Worm (Caenorhabditis elegans) whole organism, L4/young adult: ENCODE measurements around the gene clhm-1.

Source experiments
- dao-5 ChIP-seq: sonication (generic microtip); optimal IDR thresholded peaks from 2 replicates; lab custom pipeline; 2016; ENCODE audit warnings: missing genotype, missing genetic modification characterization, moderate library complexity, missing compliant biosample characterization
- him-1 ChIP-seq: sonication (generic microtip); optimal IDR thresholded peaks from 2 replicates; lab custom pipeline; 2016; ENCODE audit warnings: missing genotype, missing genetic modification reagents, missing genetic modification characterization, missing compliant biosample characterization

- TF ChIP-seq him-1 = no peak
- TF ChIP-seq dao-5 (tag; lab: Kevin White, UChicago) = no peak
Measured at ce11 chrII:6917710-6918109, 46.9 kb upstream of the clhm-1 start, which contains the start of gene B0252.11.
